Worm (Caenorhabditis elegans) whole organism, late embryonic: ENCODE results near the gene Y53G8AM.7.

ENCODE experiments used
- C08G9.2 ChIP-seq: sonication (generic microtip); optimal IDR thresholded peaks from 2 replicates; lab custom pipeline; 2016; ENCODE audit warnings: mild to moderate bottlenecking, missing genetic modification characterization, moderate library complexity, missing compliant biosample characterization
- C38D4.7 ChIP-seq: fragments of 200-800 bp; sonication (Bioruptor generic); optimal IDR thresholded peaks from 2 replicates; lab custom pipeline; 2018; ENCODE audit warnings: mild to moderate bottlenecking, missing genetic modification characterization, moderate library complexity, missing compliant biosample characterization
- K02D7.2 ChIP-seq: sonication (generic microtip); optimal IDR thresholded peaks from 2 replicates; lab custom pipeline; 2017; ENCODE audit warnings: mild to moderate bottlenecking, missing genetic modification characterization, missing compliant biosample characterization
- K09A11.1 ChIP-seq: sonication (generic microtip); optimal IDR thresholded peaks from 2 replicates; lab custom pipeline; 2017; ENCODE audit warnings: antibody characterized with exemption, mild to moderate bottlenecking, missing genetic modification characterization, missing compliant biosample characterization; ENCODE audit not compliant: insufficient read depth
- T23F11.4 ChIP-seq: fragments of 200-800 bp; sonication (Bioruptor generic); optimal IDR thresholded peaks from 2 replicates; lab custom pipeline; 2018; ENCODE audit warnings: mild to moderate bottlenecking, missing genetic modification characterization, missing compliant biosample characterization
- ahr-1 ChIP-seq: sonication (generic microtip); optimal IDR thresholded peaks from 2 replicates; lab custom pipeline; 2016; ENCODE audit warnings: missing genetic modification characterization, missing compliant biosample characterization
- ceh-14 ChIP-seq: sonication (generic microtip); optimal IDR thresholded peaks from 2 replicates; lab custom pipeline; 2016; ENCODE audit warnings: missing genotype, missing genetic modification characterization, missing compliant biosample characterization
- ceh-18 ChIP-seq: sonication (generic microtip); optimal IDR thresholded peaks from 2 replicates; lab custom pipeline; 2016; ENCODE audit warnings: missing genetic modification characterization, missing compliant biosample characterization
- ceh-19 ChIP-seq: fragments of 200-800 bp; sonication (Bioruptor generic); optimal IDR thresholded peaks from 2 replicates; lab custom pipeline; 2018; ENCODE audit warnings: mild to moderate bottlenecking, missing genetic modification characterization, missing compliant biosample characterization
- ceh-22 ChIP-seq: sonication (generic microtip); optimal IDR thresholded peaks from 2 replicates; lab custom pipeline; 2017; ENCODE audit warnings: missing biosample characterization, missing genetic modification characterization
- ceh-24 ChIP-seq: sonication (generic microtip); optimal IDR thresholded peaks from 2 replicates; lab custom pipeline; 2016; ENCODE audit warnings: mild to moderate bottlenecking, missing genetic modification characterization, missing compliant biosample characterization
- ceh-30 ChIP-seq: fragments of 150-350 bp; optimal IDR thresholded peaks from 2 replicates; lab custom pipeline; 2014; ENCODE audit warnings: missing biosample characterization, missing genetic modification characterization
- ceh-34 ChIP-seq: sonication (generic microtip); optimal IDR thresholded peaks from 2 replicates; lab custom pipeline; 2016; ENCODE audit warnings: mild to moderate bottlenecking, missing genetic modification characterization, missing compliant biosample characterization
- ceh-45 ChIP-seq: fragments of 200-800 bp; sonication (Bioruptor generic); IDR thresholded peaks from 2 replicates; pipeline ENCODE4 v1.3.6; 2022; ENCODE audit warnings: missing genetic modification reagents, missing genetic modification characterization, missing compliant biosample characterization
- ceh-48 ChIP-seq: sonication (generic microtip); optimal IDR thresholded peaks from 2 replicates; lab custom pipeline; 2016; ENCODE audit warnings: missing genetic modification characterization, inconsistent platforms, missing compliant biosample characterization
- ceh-6 ChIP-seq: fragments of 200-800 bp; sonication (Bioruptor generic); optimal IDR thresholded peaks from 2 replicates; lab custom pipeline; 2018; ENCODE audit warnings: mild to moderate bottlenecking, missing genetic modification characterization, missing compliant biosample characterization
- ceh-9 ChIP-seq: sonication (generic microtip); optimal IDR thresholded peaks from 2 replicates; lab custom pipeline; 2016; ENCODE audit warnings: mild to moderate bottlenecking, missing genetic modification characterization, inconsistent platforms, missing compliant biosample characterization
- che-1 ChIP-seq: sonication (generic microtip); optimal IDR thresholded peaks from 2 replicates; lab custom pipeline; 2016; ENCODE audit warnings: mild to moderate bottlenecking, missing genetic modification characterization, missing compliant biosample characterization
- dve-1 ChIP-seq: sonication (generic microtip); optimal IDR thresholded peaks from 2 replicates; lab custom pipeline; 2017; ENCODE audit warnings: antibody characterized with exemption, mild to moderate bottlenecking, missing genetic modification characterization, missing compliant biosample characterization
- elt-2 ChIP-seq: sonication (generic microtip); optimal IDR thresholded peaks from 2 replicates; lab custom pipeline; 2016; ENCODE audit warnings: missing genetic modification reagents, missing genetic modification characterization, missing compliant biosample characterization
- elt-4 ChIP-seq: sonication (generic microtip); optimal IDR thresholded peaks from 2 replicates; lab custom pipeline; 2016; ENCODE audit warnings: missing genetic modification characterization, missing compliant biosample characterization
- ets-4 ChIP-seq: sonication (generic microtip); optimal IDR thresholded peaks from 2 replicates; lab custom pipeline; 2016; ENCODE audit warnings: missing genetic modification characterization, missing compliant biosample characterization
- eyg-1 ChIP-seq: sonication (generic microtip); optimal IDR thresholded peaks from 2 replicates; lab custom pipeline; 2016; ENCODE audit warnings: missing genotype, missing genetic modification characterization, missing compliant biosample characterization
- fax-1 ChIP-seq: sonication (generic microtip); optimal IDR thresholded peaks from 2 replicates; lab custom pipeline; 2016; ENCODE audit warnings: missing genotype, missing genetic modification characterization, missing compliant biosample characterization
- fkh-10 ChIP-seq: fragments of 150-350 bp; optimal IDR thresholded peaks from 2 replicates; lab custom pipeline; 2014; ENCODE audit warnings: missing biosample characterization, missing genetic modification reagents, missing genetic modification characterization
- fkh-6 ChIP-seq: sonication (generic microtip); optimal IDR thresholded peaks from 2 replicates; lab custom pipeline; 2016; ENCODE audit warnings: missing genetic modification characterization, missing compliant biosample characterization
- gmeb-2 ChIP-seq: sonication (generic microtip); optimal IDR thresholded peaks from 2 replicates; lab custom pipeline; 2016; ENCODE audit warnings: missing genetic modification characterization, inconsistent platforms, missing compliant biosample characterization
- hlh-30 ChIP-seq: sonication (generic microtip); optimal IDR thresholded peaks from 2 replicates; lab custom pipeline; 2017; ENCODE audit warnings: antibody characterized with exemption, missing genetic modification characterization, missing compliant biosample characterization; ENCODE audit not compliant: insufficient read depth
- hlh-6 ChIP-seq: sonication (generic microtip); optimal IDR thresholded peaks from 2 replicates; lab custom pipeline; 2016; ENCODE audit warnings: missing genotype, missing genetic modification characterization, missing compliant biosample characterization
- hlh-8 ChIP-seq: sonication (generic microtip); optimal IDR thresholded peaks from 2 replicates; lab custom pipeline; 2016; ENCODE audit warnings: missing genotype, missing genetic modification characterization, missing compliant biosample characterization
- lin-11 ChIP-seq: fragments of 200-800 bp; sonication (Bioruptor generic); optimal IDR thresholded peaks from 2 replicates; lab custom pipeline; 2018; ENCODE audit warnings: mild to moderate bottlenecking, missing genetic modification characterization, missing compliant biosample characterization
- nhr-11 ChIP-seq: fragments of 150-350 bp; optimal IDR thresholded peaks from 2 replicates; lab custom pipeline; 2014; ENCODE audit warnings: missing biosample characterization, missing genetic modification characterization
- npax-4 ChIP-seq: sonication (generic microtip); optimal IDR thresholded peaks from 2 replicates; lab custom pipeline; 2016; ENCODE audit warnings: missing genetic modification characterization, missing compliant biosample characterization
- odd-2 ChIP-seq: sonication (generic microtip); optimal IDR thresholded peaks from 2 replicates; lab custom pipeline; 2017; ENCODE audit warnings: antibody characterized with exemption, mild to moderate bottlenecking, missing genetic modification characterization, missing compliant biosample characterization
- pag-3 ChIP-seq: sonication (generic microtip); optimal IDR thresholded peaks from 2 replicates; lab custom pipeline; 2016; ENCODE audit warnings: missing compliant biosample characterization, missing genetic modification characterization, borderline replicate concordance
- pat-9 ChIP-seq: fragments of 200-800 bp; sonication (Bioruptor generic); optimal IDR thresholded peaks from 2 replicates; lab custom pipeline; 2018; ENCODE audit warnings: mild to moderate bottlenecking, missing genetic modification characterization, moderate library complexity, missing compliant biosample characterization
- pax-1 ChIP-seq: fragments of 150-350 bp; optimal IDR thresholded peaks from 2 replicates; lab custom pipeline; 2014; ENCODE audit warnings: missing biosample characterization, missing genetic modification characterization
- pqm-1 ChIP-seq: sonication (generic microtip); optimal IDR thresholded peaks from 2 replicates; lab custom pipeline; 2016; ENCODE audit warnings: missing genetic modification characterization, missing compliant biosample characterization
- sox-2 ChIP-seq: fragments of 200-800 bp; sonication (Bioruptor generic); IDR thresholded peaks from 2 replicates; pipeline ENCODE4 v1.3.6; 2022; ENCODE audit warnings: missing genetic modification reagents, missing genetic modification characterization, missing compliant biosample characterization
- sox-4 ChIP-seq: sonication (generic microtip); optimal IDR thresholded peaks from 2 replicates; lab custom pipeline; 2017; ENCODE audit warnings: mild to moderate bottlenecking, missing genetic modification characterization, inconsistent platforms, missing compliant biosample characterization
- ttx-3 ChIP-seq: sonication (generic microtip); optimal IDR thresholded peaks from 2 replicates; lab custom pipeline; 2016; ENCODE audit warnings: missing genetic modification reagents, missing genetic modification characterization, missing compliant biosample characterization
- unc-3 ChIP-seq, 2 experiments: fragments of 200-800 bp in 1 of 2; sonication (Bioruptor generic) in 1 of 2; sonication (generic microtip) in 1 of 2; conservative IDR thresholded peaks in 1 of 2; optimal IDR thresholded peaks in 1 of 2; 2 replicates each; pipeline versions ENCODE4 v1.3.6 to Lab custom; 2016 to 2022; ENCODE audit warnings: missing compliant biosample characterization in 2 of 2, missing genetic modification characterization in 2 of 2, missing genetic modification reagents in 1 of 2
- unc-86 ChIP-seq: sonication (generic microtip); optimal IDR thresholded peaks from 2 replicates; lab custom pipeline; 2016; ENCODE audit warnings: missing genetic modification characterization, missing compliant biosample characterization
- ztf-16 ChIP-seq: sonication (generic microtip); optimal IDR thresholded peaks from 2 replicates; lab custom pipeline; 2017; ENCODE audit warnings: missing genetic modification characterization, missing compliant biosample characterization

Y53G8AM.7 gene

ce11 chrIII:3255023-3255422 is 11.5 kb downstream of the Y53G8AM.7 start:
- TF ChIP-seq unc-3 (GFP tag; conservative IDR thresholded peaks at IDR 0.05; lab: Robert Waterston, UW) = no peak
- no peak for TF ChIP-seq unc-3 (tag; optimal IDR thresholded peaks at IDR 0.05; lab: Kevin White, UChicago)
- no peak for TF ChIP-seq ceh-18 (tag; lab: Kevin White, UChicago)
- TF ChIP-seq ceh-19 = no peak
- TF ChIP-seq pag-3 (tag; lab: Kevin White, UChicago) = no peak
- TF ChIP-seq elt-4 (tag; lab: Kevin White, UChicago) = no peak

ce11 chrIII:3253736-3254135 is 12.8 kb downstream of the Y53G8AM.7 start:
- TF ChIP-seq elt-2 (tag; lab: Kevin White, UChicago) = peak; percentile 80
- no peak for TF ChIP-seq sox-2 (GFP tag; lab: Robert Waterston, UW)
- no peak for TF ChIP-seq hlh-6 (tag; lab: Kevin White, UChicago)

- no peak for TF ChIP-seq elt-2 (tag; lab: Kevin White, UChicago)
- TF ChIP-seq gmeb-2 (tag; lab: Kevin White, UChicago) = no peak
- no peak for TF ChIP-seq fkh-6 (tag; lab: Kevin White, UChicago)
- no peak for TF ChIP-seq C08G9.2 (tag; lab: Kevin White, UChicago)
- no peak for TF ChIP-seq ceh-24
- TF ChIP-seq dve-1 = no peak
- TF ChIP-seq K09A11.1 (tag; lab: Kevin White, UChicago) = no peak
- no peak for TF ChIP-seq lin-11 (tag; lab: Kevin White, UChicago)
- no peak for TF ChIP-seq pqm-1 (tag; lab: Kevin White, UChicago)
- no peak for TF ChIP-seq pat-9 (tag; lab: Kevin White, UChicago)
- no peak for TF ChIP-seq fax-1 (tag; lab: Kevin White, UChicago)
- TF ChIP-seq hlh-8 (tag; lab: Kevin White, UChicago) = no peak
- TF ChIP-seq ceh-30 = no peak
- no peak for TF ChIP-seq K02D7.2 (tag; lab: Kevin White, UChicago)
- no peak for TF ChIP-seq eyg-1 (tag; lab: Kevin White, UChicago)
- no peak for TF ChIP-seq T23F11.4 (GFP tag; lab: Kevin White, UChicago)
- TF ChIP-seq ahr-1 (tag; lab: Kevin White, UChicago) = no peak
Measured at ce11 chrIII:3253043-3253442, 13.5 kb downstream of the Y53G8AM.7 start, which contains the start of gene Y53G8AL.3. Gene Y53G8AL.3 (minus strand): TSS chrIII:3253143.

- TF ChIP-seq elt-4 (tag; lab: Kevin White, UChicago) (no peak), sox-4 (no peak), npax-4 (tag; lab: Kevin White, UChicago) (no peak), ceh-6 (GFP tag; lab: Kevin White, UChicago) (no peak), ceh-22 (no peak), hlh-30 (tag; lab: Kevin White, UChicago) (no peak), sox-2 (GFP tag; lab: Robert Waterston, UW) (no peak), ceh-14 (no peak), ceh-48 (tag; lab: Kevin White, UChicago) (no peak), fkh-10 (GFP tag; lab: Kevin White, UChicago) (no peak), ceh-24 (no peak), ceh-30 (no peak), ets-4 (no peak), pax-1 (tag; lab: Kevin White, UChicago) (no peak)
Measured at ce11 chrIII:3250596-3251112, 15.8 kb downstream of the Y53G8AM.7 start, which contains the start of gene Y53G8AL.4. Gene Y53G8AL.4 (minus strand): TSS chrIII:3250646.

- TF ChIP-seq C38D4.7 (peak; percentile 33), ceh-19 (no peak), ttx-3 (no peak), ceh-48 (tag; lab: Kevin White, UChicago) (peak; percentile 15), C08G9.2 (tag; lab: Kevin White, UChicago) (no peak), che-1 (tag; lab: Kevin White, UChicago) (peak; percentile 19), odd-2 (tag; lab: Kevin White, UChicago) (no peak), fax-1 (tag; lab: Kevin White, UChicago) (no peak), nhr-11 (tag; lab: Kevin White, UChicago) (no peak), ztf-16 (no peak), ceh-9 (tag; lab: Kevin White, UChicago) (no peak), ceh-45 (GFP tag; lab: Robert Waterston, UW) (no peak), pqm-1 (tag; lab: Kevin White, UChicago) (no peak), ceh-34 (tag; lab: Kevin White, UChicago) (no peak), unc-86 (tag; lab: Kevin White, UChicago) (peak; percentile 12), lin-11 (tag; lab: Kevin White, UChicago) (no peak), dve-1 (no peak)
Measured at ce11 chrIII:3249038-3249420, 17.5 kb downstream of the Y53G8AM.7 start.
